Fruit fly (Drosophila melanogaster): Measurements from ENCODE around the gene CG13392.

dm6 chr2L:8414887-8415883 is 32.6 kb upstream of the CG13392 start, which contains the start of the genes CG13398 and Akap200:
- TF ChIP-seq pan (optimal IDR thresholded peaks at IDR 0.05) (no peak), Dll (optimal IDR thresholded peaks at IDR 0.05) (no peak), psq (optimal IDR thresholded peaks at IDR 0.05) (no peak), CG8478 (optimal IDR thresholded peaks at IDR 0.05) (no peak), usp (GFP tag; optimal IDR thresholded peaks at IDR 0.05) (no peak), EcR (GFP tag; optimal IDR thresholded peaks at IDR 0.05) (no peak)
